Fruit fly (Drosophila melanogaster) whole organism, prepupa: ENCODE results near the gene Nrg.
A peak's percentile ranks its signal among the peaks of the same experiment; 100 is the strongest.

Experiments used
- CG10631 ChIP-seq: fragments of 200-800 bp; sonication (Bioruptor generic); optimal IDR thresholded peaks from 2 replicates; lab custom pipeline; 2016; ENCODE audit warnings: missing biosample characterization, missing genetic modification characterization
- CG10669 ChIP-seq: fragments of 200-800 bp; sonication (Bioruptor generic); optimal IDR thresholded peaks from 3 replicates; lab custom pipeline; 2018; ENCODE audit warnings: missing biosample characterization, mild to moderate bottlenecking, missing genetic modification characterization, moderate library complexity
- CG11294 ChIP-seq: fragments of 200-800 bp; sonication (Bioruptor generic); IDR thresholded peaks from 2 replicates; pipeline ENCODE4 v1.3.6; 2022; ENCODE audit warnings: missing biosample characterization, missing genetic modification characterization
- CG11762 ChIP-seq: fragments of 200-800 bp; sonication (Bioruptor generic); optimal IDR thresholded peaks from 3 replicates; lab custom pipeline; 2016; ENCODE audit warnings: missing biosample characterization, missing genetic modification characterization; ENCODE audit not compliant: insufficient read depth
- CG1621 ChIP-seq: fragments of 200-800 bp; sonication (Bioruptor generic); optimal IDR thresholded peaks from 3 replicates; lab custom pipeline; 2018; ENCODE audit warnings: missing biosample characterization, mild to moderate bottlenecking, missing genetic modification characterization
- CG16779 ChIP-seq: fragments of 200-800 bp; sonication (Bioruptor generic); optimal IDR thresholded peaks from 3 replicates; lab custom pipeline; 2017; ENCODE audit warnings: missing biosample characterization, mild to moderate bottlenecking, missing genetic modification characterization
- CG3032 ChIP-seq: fragments of 200-800 bp; optimal IDR thresholded peaks from 2 replicates; lab custom pipeline; 2019; ENCODE audit warnings: missing biosample characterization, mild to moderate bottlenecking, missing genetic modification characterization, moderate library complexity
- CG31627 ChIP-seq: fragments of 200-800 bp; sonication (Bioruptor generic); optimal IDR thresholded peaks from 3 replicates; lab custom pipeline; 2016; ENCODE audit warnings: missing biosample characterization, missing genetic modification characterization
- CG32006 ChIP-seq: fragments of 200-800 bp; sonication (Bioruptor generic); optimal IDR thresholded peaks from 3 replicates; lab custom pipeline; 2017; ENCODE audit warnings: missing biosample characterization, mild to moderate bottlenecking, missing genetic modification characterization
- CG34406 ChIP-seq: fragments of 200-800 bp; sonication (Bioruptor generic); optimal IDR thresholded peaks from 3 replicates; lab custom pipeline; 2016; ENCODE audit warnings: missing biosample characterization, missing genetic modification characterization
- CG3919 ChIP-seq: fragments of 200-800 bp; sonication (Bioruptor generic); optimal IDR thresholded peaks from 3 replicates; lab custom pipeline; 2016; ENCODE audit warnings: missing biosample characterization, missing genetic modification characterization
- CG4318 ChIP-seq: fragments of 200-800 bp; sonication (Bioruptor generic); optimal IDR thresholded peaks from 3 replicates; lab custom pipeline; 2017; ENCODE audit warnings: missing biosample characterization, mild to moderate bottlenecking, missing genetic modification characterization
- CG6163 ChIP-seq: fragments of 200-800 bp; sonication (Bioruptor generic); IDR thresholded peaks from 3 replicates; pipeline ENCODE4 v1.3.6; 2022; ENCODE audit warnings: missing biosample characterization, missing genetic modification characterization
- CG6792 ChIP-seq: fragments of 200-800 bp; sonication (Bioruptor generic); optimal IDR thresholded peaks from 3 replicates; lab custom pipeline; 2016; ENCODE audit warnings: missing biosample characterization, missing genetic modification characterization
- CG6808 ChIP-seq: fragments of 200-800 bp; sonication (Bioruptor generic); optimal IDR thresholded peaks from 3 replicates; lab custom pipeline; 2017; ENCODE audit warnings: missing biosample characterization, missing genetic modification characterization, mild to moderate bottlenecking, moderate library complexity, missing genetic modification reagents
- CG8119 ChIP-seq: fragments of 200-800 bp; sonication (Bioruptor generic); IDR thresholded peaks from 3 replicates; pipeline ENCODE4 v1.3.6; 2022; ENCODE audit warnings: missing biosample characterization, missing genetic modification characterization
- CG8319 ChIP-seq: fragments of 200-800 bp; sonication (Bioruptor generic); optimal IDR thresholded peaks from 3 replicates; lab custom pipeline; 2016; ENCODE audit warnings: missing biosample characterization, missing genetic modification characterization
- CG9139 ChIP-seq: fragments of 200-800 bp; sonication (Bioruptor generic); optimal IDR thresholded peaks from 3 replicates; lab custom pipeline; 2017; ENCODE audit warnings: missing biosample characterization, mild to moderate bottlenecking, missing genetic modification characterization
- Eip78C ChIP-seq: fragments of 200-800 bp; sonication (Bioruptor generic); peaks from one replicate; lab custom pipeline; 2016; ENCODE audit warnings: missing biosample characterization, missing genetic modification characterization
- Ets21C ChIP-seq: fragments of 200-800 bp; sonication (Bioruptor generic); optimal IDR thresholded peaks from 3 replicates; lab custom pipeline; 2016; ENCODE audit warnings: missing biosample characterization, missing genetic modification characterization
- Ets96B ChIP-seq: fragments of 200-800 bp; optimal IDR thresholded peaks from 2 replicates; lab custom pipeline; 2019; ENCODE audit warnings: missing biosample characterization, mild to moderate bottlenecking, missing genetic modification characterization, moderate library complexity
- Gug ChIP-seq: fragments of 200-800 bp; sonication (Bioruptor generic); IDR thresholded peaks from 2 replicates; pipeline ENCODE4 v1.3.6; 2022; ENCODE audit warnings: missing biosample characterization, missing genetic modification characterization
- Hr39 ChIP-seq: fragments of 200-800 bp; sonication (Bioruptor generic); optimal IDR thresholded peaks from 2 replicates; lab custom pipeline; 2016; ENCODE audit warnings: missing biosample characterization, missing genetic modification characterization
- Hr4 ChIP-seq: fragments of 200-800 bp; sonication (Bioruptor generic); optimal IDR thresholded peaks from 3 replicates; lab custom pipeline; 2016; ENCODE audit warnings: missing biosample characterization, missing genetic modification characterization
- Lpt ChIP-seq: fragments of 200-800 bp; sonication (Bioruptor generic); optimal IDR thresholded peaks from 3 replicates; lab custom pipeline; 2016; ENCODE audit warnings: missing biosample characterization, missing genetic modification characterization
- OdsH ChIP-seq: fragments of 200-800 bp; sonication (Bioruptor generic); optimal IDR thresholded peaks from 3 replicates; lab custom pipeline; 2016; ENCODE audit warnings: missing biosample characterization, missing genetic modification characterization
- Smox ChIP-seq: fragments of 200-800 bp; sonication (Bioruptor generic); optimal IDR thresholded peaks from 3 replicates; lab custom pipeline; 2016; ENCODE audit warnings: missing biosample characterization, missing genetic modification characterization
- Sox102F ChIP-seq: fragments of 200-800 bp; sonication (Bioruptor generic); optimal IDR thresholded peaks from 2 replicates; lab custom pipeline; 2016; ENCODE audit warnings: missing biosample characterization, mild to moderate bottlenecking, missing genetic modification characterization
- Sox14 ChIP-seq: fragments of 200-800 bp; sonication (Bioruptor generic); optimal IDR thresholded peaks from 3 replicates; lab custom pipeline; 2016; ENCODE audit warnings: missing biosample characterization, missing genetic modification characterization
- Sox15 ChIP-seq: fragments of 200-800 bp; sonication (Bioruptor generic); optimal IDR thresholded peaks from 3 replicates; lab custom pipeline; 2016; ENCODE audit warnings: missing biosample characterization, missing genetic modification characterization
- dac ChIP-seq: fragments of 200-800 bp; sonication (Bioruptor generic); optimal IDR thresholded peaks from 2 replicates; lab custom pipeline; 2017; ENCODE audit warnings: missing biosample characterization, mild to moderate bottlenecking, missing genetic modification characterization
- dsx ChIP-seq: fragments of 200-800 bp; optimal IDR thresholded peaks from 3 replicates; lab custom pipeline; 2019; ENCODE audit warnings: missing biosample characterization, mild to moderate bottlenecking, missing genetic modification characterization, moderate library complexity; ENCODE audit not compliant: poor library complexity, severe bottlenecking
- eg ChIP-seq: fragments of 200-800 bp; sonication (Bioruptor generic); IDR thresholded peaks from 3 replicates; pipeline ENCODE4 v1.3.6; 2022; ENCODE audit warnings: missing biosample characterization, missing genetic modification characterization
- fd59A ChIP-seq: fragments of 200-800 bp; sonication (Bioruptor generic); optimal IDR thresholded peaks from 2 replicates; lab custom pipeline; 2017; ENCODE audit warnings: missing biosample characterization, mild to moderate bottlenecking, missing genetic modification characterization, missing genetic modification reagents
- fd85E ChIP-seq: fragments of 200-800 bp; sonication (Bioruptor generic); optimal IDR thresholded peaks from 3 replicates; lab custom pipeline; 2016; ENCODE audit warnings: missing biosample characterization, missing genetic modification characterization
- fkh ChIP-seq: fragments of 200-800 bp; sonication (Bioruptor generic); optimal IDR thresholded peaks from 3 replicates; lab custom pipeline; 2017; ENCODE audit warnings: missing biosample characterization, mild to moderate bottlenecking, missing genetic modification characterization, moderate library complexity
- lz ChIP-seq: fragments of 200-800 bp; sonication (Bioruptor generic); optimal IDR thresholded peaks from 3 replicates; lab custom pipeline; 2016; ENCODE audit warnings: missing biosample characterization, missing genetic modification characterization
- salr ChIP-seq, 2 experiments: fragments of 200-800 bp; sonication (Bioruptor generic); optimal IDR thresholded peaks; 3 replicates each; lab custom pipeline; 2016 to 2018; ENCODE audit warnings: missing biosample characterization in 2 of 2, missing genetic modification characterization in 2 of 2, mild to moderate bottlenecking in 1 of 2
- spab ChIP-seq: fragments of 200-800 bp; sonication (Bioruptor generic); optimal IDR thresholded peaks from 2 replicates; lab custom pipeline; 2017; ENCODE audit warnings: missing biosample characterization, mild to moderate bottlenecking, missing genetic modification characterization, missing genetic modification reagents
- ss ChIP-seq, 2 experiments: fragments of 200-800 bp; sonication (Bioruptor generic); optimal IDR thresholded peaks; 2 replicates in 1 of 2; 3 replicates in 1 of 2; lab custom pipeline; 2017 to 2018; ENCODE audit warnings: mild to moderate bottlenecking in 2 of 2, missing biosample characterization in 2 of 2, missing genetic modification characterization in 2 of 2, moderate library complexity in 1 of 2
- svp ChIP-seq: fragments of 200-800 bp; sonication (Bioruptor generic); peaks from one replicate; lab custom pipeline; 2016; ENCODE audit warnings: missing biosample characterization, missing genetic modification characterization
- topi ChIP-seq: fragments of 200-800 bp; sonication (Bioruptor generic); optimal IDR thresholded peaks from 3 replicates; lab custom pipeline; 2016; ENCODE audit warnings: missing biosample characterization, missing genetic modification characterization
- vri ChIP-seq: fragments of 200-800 bp; sonication (Bioruptor generic); optimal IDR thresholded peaks from 3 replicates; lab custom pipeline; 2016; ENCODE audit warnings: missing biosample characterization, mild to moderate bottlenecking, missing genetic modification characterization

Gene Nrg

DNA sequence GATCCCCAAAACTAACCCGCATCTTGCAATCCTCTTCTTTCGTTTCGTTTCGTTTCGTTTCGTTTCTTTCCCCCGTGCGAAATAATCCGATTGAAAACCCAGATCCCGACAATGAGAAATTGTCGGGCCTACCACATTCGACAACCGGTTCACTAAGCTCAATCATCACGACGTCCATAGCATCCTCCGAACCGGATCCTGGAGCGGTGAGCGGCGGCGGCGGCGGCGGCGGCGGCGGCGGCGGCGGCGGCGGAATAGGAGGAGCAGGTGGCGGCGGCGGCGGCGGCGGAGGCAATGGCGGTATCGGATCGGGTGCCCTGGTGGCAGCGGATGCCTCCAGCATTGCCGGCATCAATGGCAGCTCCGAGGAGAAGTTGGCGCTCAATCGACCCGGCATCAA is 4.9 kb upstream of the Nrg start:
- TF ChIP-seq Hr4 (GFP tag; lab: Kevin White, UChicago): no peak
- TF ChIP-seq CG1621: no peak
- TF ChIP-seq CG3919 (GFP tag; lab: Kevin White, UChicago): no peak
- no peak for TF ChIP-seq ss (GFP tag; optimal IDR thresholded peaks at IDR 0.05; lab: Kevin White, UChicago)

DNA sequence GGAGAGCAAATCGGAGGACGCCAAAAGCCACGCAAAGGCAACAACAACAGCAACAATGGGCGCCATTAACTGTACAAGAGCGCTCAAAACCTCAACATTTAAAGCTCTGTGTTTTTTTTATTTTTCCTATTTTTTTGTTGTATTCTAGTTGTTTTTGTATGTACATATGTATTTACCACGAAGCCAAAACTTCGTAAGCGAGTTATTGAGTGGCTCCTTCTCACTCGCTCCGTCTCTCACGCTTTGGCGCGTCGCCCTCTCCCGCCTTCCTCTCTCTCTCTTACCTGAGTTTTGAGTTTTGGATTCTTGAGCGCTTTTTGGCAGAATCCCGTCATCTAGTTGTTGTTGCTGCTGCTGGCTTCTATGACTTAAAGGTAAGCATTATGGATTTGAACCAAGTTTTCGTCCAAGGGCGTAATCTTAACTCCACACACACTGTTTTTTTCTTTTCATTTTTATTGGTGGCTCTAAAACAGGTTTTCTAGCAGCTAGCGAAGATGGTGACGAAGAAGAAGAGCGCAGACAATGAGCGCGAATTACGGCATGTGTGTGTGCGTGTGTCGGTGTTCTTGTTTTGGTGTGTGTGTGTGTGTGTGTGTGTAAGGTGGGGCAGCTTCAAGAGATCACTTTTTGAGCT is 970 bp downstream of the Nrg start:
- no peak for TF ChIP-seq CG16779 (tag; lab: Kevin White, UChicago)
- peak; percentile 20; the same call in 1 of the 3 replicates for TF ChIP-seq CG6163 (GFP tag; lab: Robert Waterston, UW)
- TF ChIP-seq Eip78C: peak; percentile 75
- TF ChIP-seq CG9139 (GFP tag; lab: Kevin White, UChicago): peak; percentile 45
- peak; percentile 59 to 74 for TF ChIP-seq ss (GFP tag; optimal IDR thresholded peaks at IDR 0.05; lab: Kevin White, UChicago)
- TF ChIP-seq CG10669 (GFP tag; lab: Kevin White, UChicago): no peak
- peak; percentile 47 for TF ChIP-seq CG6808 (GFP tag; lab: Kevin White, UChicago)
- TF ChIP-seq dsx: peak; percentile 9
- TF ChIP-seq Ets96B (tag; lab: Kevin White, UChicago): peak; percentile 13
- peak; percentile 45; the same call in 1 of the 3 replicates for TF ChIP-seq eg
- no peak for TF ChIP-seq CG10631 (GFP tag; lab: Kevin White, UChicago)
- TF ChIP-seq spab (GFP tag; lab: Kevin White, UChicago): peak; percentile 27
- TF ChIP-seq CG8119 (GFP tag; lab: Robert Waterston, UW): peak; percentile 22; the same call in 1 of the 3 replicates

dm6 chrX:8520517-8520916 is 3.3 kb downstream of the Nrg start:
- TF ChIP-seq vri (GFP tag; lab: Kevin White, UChicago): peak; percentile 28
- TF ChIP-seq fd85E: no peak
- TF ChIP-seq lz (GFP tag; lab: Kevin White, UChicago): no peak
- TF ChIP-seq CG6792 (GFP tag; lab: Kevin White, UChicago): no peak
- no peak for TF ChIP-seq dac (GFP tag; lab: Kevin White, UChicago)
- TF ChIP-seq CG34406 (GFP tag; lab: Kevin White, UChicago): no peak
- TF ChIP-seq Sox102F (GFP tag; lab: Kevin White, UChicago): no peak
- no peak for TF ChIP-seq Hr4 (GFP tag; lab: Kevin White, UChicago)

DNA sequence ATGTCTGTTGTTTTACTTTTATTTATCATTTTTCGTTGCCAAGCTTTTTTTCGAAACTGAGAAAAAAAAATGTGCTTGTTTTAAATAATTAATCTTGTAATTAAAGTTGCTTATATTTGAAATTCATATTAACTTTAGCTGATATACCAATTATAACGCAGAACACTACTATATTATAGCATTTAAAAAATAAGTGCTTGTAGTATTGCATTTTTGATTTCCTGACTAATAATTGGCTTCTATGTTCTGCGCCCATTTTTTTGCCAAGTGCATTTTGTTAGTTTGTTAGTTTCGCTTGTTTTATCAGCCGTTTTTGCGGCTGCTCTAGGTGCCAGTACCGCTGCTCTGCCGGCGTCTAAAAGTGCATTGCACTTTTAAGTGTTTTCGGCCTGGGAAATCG is 4.3 kb downstream of the Nrg start:
- TF ChIP-seq Hr4 (GFP tag; lab: Kevin White, UChicago) (peak; percentile 66), CG4318 (GFP tag; lab: Kevin White, UChicago) (peak; percentile 38), topi (GFP tag; lab: Kevin White, UChicago) (no peak), dac (GFP tag; lab: Kevin White, UChicago) (peak; percentile 10), fkh (GFP tag; lab: Kevin White, UChicago) (no peak), CG1621 (no peak), Ets21C (GFP tag; lab: Kevin White, UChicago) (no peak), svp (no peak), CG8119 (GFP tag; lab: Robert Waterston, UW) (peak; percentile 71), Ets96B (tag; lab: Kevin White, UChicago) (no peak), Sox14 (GFP tag; lab: Kevin White, UChicago) (no peak), CG3032 (no peak), CG3919 (GFP tag; lab: Kevin White, UChicago) (no peak), eg (peak; percentile 67; the same call in 2 of the 3 replicates), Eip78C (peak; percentile 62), Hr39 (GFP tag; lab: Kevin White, UChicago) (no peak), CG11294 (GFP tag; lab: Robert Waterston, UW) (0 out of 2 replicates have a peak, but pooled peaks have one; percentile 13), Lpt (GFP tag; lab: Kevin White, UChicago) (peak; percentile 52), Gug (GFP tag; lab: Robert Waterston, UW) (peak; percentile 52), fd59A (GFP tag; lab: Kevin White, UChicago) (no peak), CG6808 (GFP tag; lab: Kevin White, UChicago) (no peak), CG31627 (GFP tag; lab: Kevin White, UChicago) (no peak), CG10631 (GFP tag; lab: Kevin White, UChicago) (no peak), salr (GFP tag; optimal IDR thresholded peaks at IDR 0.05; lab: Kevin White, UChicago) (peak in 1 of 2 experiments; percentile 10), OdsH (GFP tag; lab: Kevin White, UChicago) (peak; percentile 13), CG32006 (GFP tag; lab: Kevin White, UChicago) (peak; percentile 71), CG16779 (tag; lab: Kevin White, UChicago) (no peak), CG11762 (GFP tag; lab: Kevin White, UChicago) (no peak), Sox15 (GFP tag; lab: Kevin White, UChicago) (no peak), CG10669 (GFP tag; lab: Kevin White, UChicago) (no peak), CG9139 (GFP tag; lab: Kevin White, UChicago) (no peak), CG8319 (GFP tag; lab: Kevin White, UChicago) (no peak), Smox (GFP tag; lab: Kevin White, UChicago) (no peak)
